Worm (Caenorhabditis elegans) whole organism, mixed stage, embryonic: ENCODE measurements around the gene C07D10.6.

Experiments used
- ces-1 ChIP-seq: fragments of 150-350 bp; optimal IDR thresholded peaks from 2 replicates; lab custom pipeline; 2014; ENCODE audit warnings: missing biosample characterization, missing genetic modification reagents, missing genetic modification characterization
- lin-13 ChIP-seq: fragments of 150-350 bp; optimal IDR thresholded peaks from 2 replicates; lab custom pipeline; 2014; ENCODE audit warnings: missing biosample characterization, missing genetic modification characterization
- unc-39 ChIP-seq: fragments of 150-350 bp; optimal IDR thresholded peaks from 2 replicates; lab custom pipeline; 2014; ENCODE audit warnings: missing biosample characterization, missing genetic modification characterization

DNA sequence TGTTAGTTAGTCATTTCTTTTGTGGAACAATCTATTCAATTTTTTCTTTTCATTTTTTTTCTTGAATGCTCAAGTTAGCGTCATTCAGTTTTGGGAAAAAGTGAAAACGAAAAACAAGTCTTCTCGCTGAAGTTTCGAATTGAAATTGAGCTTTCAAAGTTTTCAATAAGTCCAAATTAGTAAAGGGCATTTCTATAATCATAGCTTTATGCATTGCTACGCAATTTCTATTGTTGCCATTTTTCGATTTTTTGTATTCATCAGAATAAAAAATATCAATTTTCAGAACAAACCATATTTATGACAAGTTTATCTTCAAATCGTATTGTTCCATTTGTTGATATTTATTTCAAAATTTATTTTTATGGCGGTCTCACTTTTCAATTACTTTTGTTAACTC lies 29.1 kb downstream of the C07D10.6 start, which contains the start of gene srd-55:
- TF ChIP-seq unc-39 (tag; lab: Kevin White, UChicago) (no peak), lin-13 (tag; lab: Kevin White, UChicago) (no peak), ces-1 (GFP tag; lab: Kevin White, UChicago) (no peak)
